Fruit fly (Drosophila melanogaster) whole organism, embryonic: ENCODE measurements around the gene CG14715.
A peak's percentile ranks its signal among the peaks of the same experiment; 100 is the strongest.

Experiments used
- B-H2 ChIP-seq: fragments of 200-800 bp; sonication (Bioruptor generic); optimal IDR thresholded peaks from 2 replicates; lab custom pipeline; 2018; ENCODE audit warnings: missing biosample characterization, mild to moderate bottlenecking, missing genetic modification characterization
- CG10274 ChIP-seq: fragments of 200-800 bp; sonication (Bioruptor generic); optimal IDR thresholded peaks from 3 replicates; lab custom pipeline; 2017; ENCODE audit warnings: missing biosample characterization, mild to moderate bottlenecking, missing genetic modification characterization
- CG13123 ChIP-seq: fragments of 200-800 bp; sonication (Bioruptor generic); optimal IDR thresholded peaks from 2 replicates; lab custom pipeline; 2016; ENCODE audit warnings: missing biosample characterization, missing genetic modification characterization
- CG17361 ChIP-seq: fragments of 200-800 bp; sonication (Bioruptor generic); IDR thresholded peaks from 3 replicates; pipeline ENCODE4 v1.3.6; 2022; ENCODE audit warnings: missing biosample characterization, missing genetic modification characterization
- CG17802 ChIP-seq: fragments of 200-800 bp; sonication (Bioruptor generic); optimal IDR thresholded peaks from 2 replicates; lab custom pipeline; 2018; ENCODE audit warnings: missing biosample characterization, mild to moderate bottlenecking, missing genetic modification characterization, moderate library complexity
- CG3163 ChIP-seq: fragments of 200-800 bp; sonication (Bioruptor generic); optimal IDR thresholded peaks from 3 replicates; lab custom pipeline; 2016; ENCODE audit warnings: missing biosample characterization, missing genetic modification characterization
- D19A ChIP-seq: fragments of 200-800 bp; optimal IDR thresholded peaks from 3 replicates; lab custom pipeline; 2019; ENCODE audit warnings: missing biosample characterization, mild to moderate bottlenecking, missing genetic modification characterization, moderate library complexity
- zfh2 ChIP-seq: fragments of 200-800 bp; sonication (Bioruptor generic); optimal IDR thresholded peaks from 2 replicates; lab custom pipeline; 2016; ENCODE audit warnings: missing biosample characterization, missing genetic modification characterization

- TF ChIP-seq CG10274 (no peak), CG17361 (GFP tag; lab: Robert Waterston, UW) (no peak), B-H2 (GFP tag; lab: Kevin White, UChicago) (no peak), D19A (tag; lab: Kevin White, UChicago) (no peak), zfh2 (GFP tag; lab: Kevin White, UChicago) (no peak), CG13123 (GFP tag; lab: Kevin White, UChicago) (no peak), CG17802 (tag; lab: Kevin White, UChicago) (no peak), CG3163 (GFP tag; lab: Kevin White, UChicago) (peak; percentile 90)
Observed at dm6 chr3R:11694311-11695305, 20.6 kb downstream of the CG14715 start, which contains the start of gene Fer3.
